Fruit fly (Drosophila melanogaster): Measurements from ENCODE around the gene CG1503.

Gene CG1503

dm6 chrX:21058991-21059390, 47.2 kb downstream of the CG1503 start (continued):
- TF ChIP-seq CG18011 (GFP tag; optimal IDR thresholded peaks at IDR 0.05) (peak; percentile 67), fru (optimal IDR thresholded peaks at IDR 0.05) (no peak), CG10654 (GFP tag; optimal IDR thresholded peaks at IDR 0.05) (peak; percentile 85), CG34224 (GFP tag; IDR thresholded peaks at IDR 0.05; ENCODE audit: partially characterized antibody) (no peak), aop (GFP tag; IDR thresholded peaks at IDR 0.05) (no peak; the same call in 1 of the 2 replicates), gcm (GFP tag; optimal IDR thresholded peaks at IDR 0.05) (peak; percentile 91), D19B (GFP tag; optimal IDR thresholded peaks at IDR 0.05) (peak; percentile 20), Lpt (GFP tag; optimal IDR thresholded peaks at IDR 0.05) (no peak), CG34422 (GFP tag; IDR thresholded peaks at IDR 0.05) (peak; percentile 88), CG2120 (GFP tag; optimal IDR thresholded peaks at IDR 0.05) (peak; percentile 87), CG11456 (GFP tag; IDR thresholded peaks at IDR 0.05) (peak; percentile 71; the same call in 2 of the 3 replicates), Atf6 (GFP tag; IDR thresholded peaks at IDR 0.05) (peak; percentile 79; the same call in 1 of the 2 replicates), seq (GFP tag; IDR thresholded peaks at IDR 0.05) (peak; percentile 90), CG32772 (GFP tag; IDR thresholded peaks at IDR 0.05) (peak; percentile 67), HmgD (GFP tag; optimal IDR thresholded peaks at IDR 0.05) (peak; percentile 73), fd96Cb (tag; optimal IDR thresholded peaks at IDR 0.05) (peak; percentile 91), caup (GFP tag; optimal IDR thresholded peaks at IDR 0.05; ENCODE audit: severe bottlenecking) (peak; percentile 77), Lhr (GFP tag; optimal IDR thresholded peaks at IDR 0.05) (peak; percentile 72), Ets65A (GFP tag) (peak; percentile 98), Antp (GFP tag; optimal IDR thresholded peaks at IDR 0.05) (peak; percentile 91), ranshi (GFP tag; IDR thresholded peaks at IDR 0.05) (peak; percentile 84), CG33557 (GFP tag; optimal IDR thresholded peaks at IDR 0.05) (peak; percentile 85), CG15696 (tag; optimal IDR thresholded peaks at IDR 0.05) (peak; percentile 63), CG14667 (GFP tag; IDR thresholded peaks at IDR 0.05) (peak; percentile 78), chn (GFP tag; optimal IDR thresholded peaks at IDR 0.05) (peak; percentile 90), CG11093 (GFP tag; IDR thresholded peaks at IDR 0.05) (peak; percentile 79), CG18262 (tag; optimal IDR thresholded peaks at IDR 0.05) (peak; percentile 87), bcd (GFP tag; optimal IDR thresholded peaks at IDR 0.05) (peak; percentile 87), Asciz (GFP tag; optimal IDR thresholded peaks at IDR 0.05) (peak; percentile 91), CG18476 (GFP tag; optimal IDR thresholded peaks at IDR 0.05) (peak; percentile 80), E2f1 (GFP tag; IDR thresholded peaks at IDR 0.05) (peak; percentile 72), repo (GFP tag; optimal IDR thresholded peaks at IDR 0.05) (peak; percentile 87), B-H2 (GFP tag; optimal IDR thresholded peaks at IDR 0.05) (no peak), CG17359 (tag; optimal IDR thresholded peaks at IDR 0.05) (peak; percentile 93), sd (tag; optimal IDR thresholded peaks at IDR 0.05) (peak; percentile 72), vfl (GFP tag; optimal IDR thresholded peaks at IDR 0.05) (peak; percentile 60), Max (GFP tag; optimal IDR thresholded peaks at IDR 0.05) (peak; percentile 61), Xbp1 (GFP tag; optimal IDR thresholded peaks at IDR 0.05) (peak; percentile 92), lilli (GFP tag; optimal IDR thresholded peaks at IDR 0.05) (peak; percentile 88), CG10565 (GFP tag; optimal IDR thresholded peaks at IDR 0.05) (peak; percentile 43), MTF-1 (GFP tag; optimal IDR thresholded peaks at IDR 0.05; ENCODE audit: borderline replicate concordance) (peak; percentile 86), CG4404 (GFP tag; IDR thresholded peaks at IDR 0.05) (peak; percentile 32; the same call in 1 of the 2 replicates), CG5245 (GFP tag; optimal IDR thresholded peaks at IDR 0.05) (peak; percentile 84), CG11247 (GFP tag; IDR thresholded peaks at IDR 0.05) (peak; percentile 69), CG4424 (GFP tag; optimal IDR thresholded peaks at IDR 0.05) (peak; percentile 86), bigmax (GFP tag; optimal IDR thresholded peaks at IDR 0.05) (no peak), D19A (tag; optimal IDR thresholded peaks at IDR 0.05) (peak; percentile 60), dpn (GFP tag; optimal IDR thresholded peaks at IDR 0.05) (peak; percentile 91 to 94), Dad (GFP tag; optimal IDR thresholded peaks at IDR 0.05) (peak; percentile 93), Taf1 (GFP tag; IDR thresholded peaks at IDR 0.05) (peak; percentile 41; the same call in 1 of the 2 replicates), hth (optimal IDR thresholded peaks at IDR 0.05) (no peak), ssp (GFP tag; IDR thresholded peaks at IDR 0.05) (peak; percentile 64)
